Worm (Caenorhabditis elegans): ENCODE data around the gene valv-1.

ce11 chrIV:7428998-7429397 is 16.1 kb downstream of the valv-1 start:
- TF ChIP-seq nhr-28 (tag; optimal IDR thresholded peaks at IDR 0.05) (no peak), arid-1 (GFP tag; conservative IDR thresholded peaks at IDR 0.05) (no peak), nhr-76 (tag; optimal IDR thresholded peaks at IDR 0.05) (no peak), pha-4 (GFP tag; IDR thresholded peaks at IDR 0.05) (no peak), pha-4 (tag; optimal IDR thresholded peaks at IDR 0.05) (no peak), unc-62 (GFP tag; optimal IDR thresholded peaks at IDR 0.05 in 1 of 2) (no peak), unc-62 (tag; optimal IDR thresholded peaks at IDR 0.05) (no peak), pqm-1 (tag; optimal IDR thresholded peaks at IDR 0.05) (no peak), lsy-2 (tag; optimal IDR thresholded peaks at IDR 0.05) (no peak), Y48G9A.11 (GFP tag; IDR thresholded peaks at IDR 0.05) (no peak), lin-39 (tag; optimal IDR thresholded peaks at IDR 0.05) (no peak), ZK546.5 (tag; optimal IDR thresholded peaks at IDR 0.05) (no peak), cey-2 (tag; optimal IDR thresholded peaks at IDR 0.05; ENCODE audit: borderline replicate concordance, insufficient read depth) (no peak), hif-1 (tag; optimal IDR thresholded peaks at IDR 0.05) (no peak)

All from whole organism, L4 larva.